Worm (Caenorhabditis elegans): ENCODE measurements around the gene C02F5.10.

- TF ChIP-seq ztf-4 (tag; optimal IDR thresholded peaks at IDR 0.05) (no peak), pqm-1 (tag; optimal IDR thresholded peaks at IDR 0.05) (peak; percentile 39), ama-1 (optimal IDR thresholded peaks at IDR 0.05) (no peak), ceh-9 (tag; optimal IDR thresholded peaks at IDR 0.05) (no peak), nhr-77 (tag; optimal IDR thresholded peaks at IDR 0.05) (no peak), nhr-28 (tag; optimal IDR thresholded peaks at IDR 0.05) (no peak), ztf-11 (tag; optimal IDR thresholded peaks at IDR 0.05) (no peak), pha-4 (tag; optimal IDR thresholded peaks at IDR 0.05) (peak; percentile 21), elt-3 (tag; optimal IDR thresholded peaks at IDR 0.05) (no peak), nhr-76 (tag; optimal IDR thresholded peaks at IDR 0.05) (no peak), ceh-28 (tag; optimal IDR thresholded peaks at IDR 0.05) (no peak), unc-62 (GFP tag; optimal IDR thresholded peaks at IDR 0.05) (no peak)
Observed at ce11 chrIII:8239325-8239724, 10.0 kb downstream of the C02F5.10 start, which contains the start of gene tsp-1.

Data from whole organism, L3 larva.